Fruit fly (Drosophila melanogaster): ENCODE measurements around the gene CG2444.

CG2444 gene

DNA sequence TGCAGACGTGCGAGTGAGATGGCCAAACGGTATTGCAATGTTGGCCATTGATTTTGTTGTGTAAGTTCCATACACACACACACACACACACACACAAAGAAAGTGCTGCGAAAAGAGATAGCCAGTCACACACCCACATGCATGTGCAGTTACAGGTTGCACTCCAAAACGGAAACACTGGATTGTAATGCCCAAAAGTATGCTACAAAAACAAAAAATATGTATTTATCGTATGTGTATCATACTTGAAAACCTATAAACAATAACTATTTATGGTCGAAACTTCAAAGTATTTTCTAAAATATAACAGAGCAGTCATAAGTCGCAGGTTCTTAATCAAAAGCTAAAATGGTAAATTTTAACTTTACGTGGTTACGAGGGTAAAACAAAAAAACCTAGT, 24.9 kb upstream of the CG2444 start:
- TF ChIP-seq Dfd (GFP tag; optimal IDR thresholded peaks at IDR 0.05) (no peak), CG32264 (GFP tag; optimal IDR thresholded peaks at IDR 0.05) (no peak), Myc (optimal IDR thresholded peaks at IDR 0.05) (no peak), fru (GFP tag; optimal IDR thresholded peaks at IDR 0.05) (no peak), dl (GFP tag; optimal IDR thresholded peaks at IDR 0.05; ENCODE audit: insufficient read depth in 1 of 2, partially characterized antibody in 2 of 2) (no peak), Mio (GFP tag; optimal IDR thresholded peaks at IDR 0.05) (no peak), ey (GFP tag; optimal IDR thresholded peaks at IDR 0.05) (no peak), dmrt93B (GFP tag; optimal IDR thresholded peaks at IDR 0.05) (no peak), Hr78 (GFP tag; optimal IDR thresholded peaks at IDR 0.05) (no peak)

DNA sequence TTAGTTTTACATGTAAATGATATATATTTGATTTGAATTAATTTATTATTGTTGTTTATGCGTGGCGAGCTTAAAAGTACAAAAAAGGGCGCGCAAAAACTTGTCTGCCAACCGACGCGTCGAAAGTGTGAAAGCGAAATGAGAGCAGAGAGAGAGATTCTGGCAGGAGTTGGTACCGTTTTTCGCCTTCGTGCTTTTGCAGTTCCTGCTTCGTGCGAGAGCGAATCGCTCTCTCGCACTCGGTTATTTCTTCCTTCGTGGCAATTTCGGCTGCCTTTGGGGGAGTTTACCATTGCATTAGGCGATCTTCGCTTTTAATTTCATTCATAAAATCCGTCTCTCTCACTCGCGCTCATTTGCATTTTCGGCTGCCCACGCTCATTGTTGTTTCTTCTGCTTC, 23.9 kb upstream of the CG2444 start, which contains the start of gene inaF-D:
Gene inaF-D, minus strand, starts transcription at position 101 of the 400 bp plus-strand sequence.
- TF ChIP-seq Abd-B (GFP tag; optimal IDR thresholded peaks at IDR 0.05), result no peak

DNA sequence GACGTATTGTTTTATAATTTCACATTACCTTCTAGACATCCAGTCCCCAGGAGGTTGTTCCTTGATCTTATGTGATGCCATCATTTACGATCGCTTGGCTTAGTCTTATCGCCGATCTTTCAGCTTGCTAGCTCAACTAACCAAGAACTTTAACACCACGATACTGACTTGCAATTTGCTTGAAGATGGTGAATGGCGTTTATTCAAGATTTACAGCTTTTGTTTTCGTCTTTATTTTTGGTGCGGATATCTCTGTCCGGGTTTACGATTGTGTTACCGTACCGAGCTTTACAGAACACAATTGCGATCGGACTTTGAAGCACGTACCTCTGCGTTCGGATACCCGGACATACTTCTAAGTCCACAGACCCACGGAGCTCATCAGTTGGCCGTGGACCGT, 18.8 kb upstream of the CG2444 start, which contains the start of gene CG15221:
Gene CG15221, plus strand, starts transcription at position 301 of the 400 bp plus-strand sequence.
- no peak for TF ChIP-seq Hnf4 (GFP tag; optimal IDR thresholded peaks at IDR 0.05)
- TF ChIP-seq tai (GFP tag; optimal IDR thresholded peaks at IDR 0.05), result no peak
- no peak for TF ChIP-seq Rel (GFP tag; optimal IDR thresholded peaks at IDR 0.05)
- no peak for TF ChIP-seq Rel (tag; optimal IDR thresholded peaks at IDR 0.05)

DNA sequence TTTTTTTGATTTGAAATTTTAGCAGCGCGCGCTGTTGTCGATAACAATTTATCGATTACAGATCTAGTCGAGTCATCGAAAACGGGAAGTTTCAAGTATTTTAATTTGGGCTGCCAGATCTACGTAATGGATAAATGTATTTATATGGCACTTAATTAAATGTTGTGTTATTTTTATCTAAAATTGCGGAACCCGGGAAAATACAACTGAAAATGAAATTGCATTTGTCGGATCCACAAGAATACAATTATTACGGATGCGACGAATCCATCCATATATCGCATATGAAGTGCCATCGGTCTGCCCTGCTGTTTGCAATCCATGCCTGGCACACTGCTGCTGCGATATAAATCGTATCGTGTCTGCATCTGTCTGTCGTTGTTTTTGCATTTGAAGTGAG, 15.0 kb upstream of the CG2444 start, which contains the start of gene Tango10:
Gene Tango10, plus strand, starts transcription at position 108 of the 400 bp plus-strand sequence.
- TF ChIP-seq sage (GFP tag; optimal IDR thresholded peaks at IDR 0.05) (no peak), Myc (optimal IDR thresholded peaks at IDR 0.05) (no peak), psq (GFP tag; optimal IDR thresholded peaks at IDR 0.05) (peak; percentile 51), woc (GFP tag; optimal IDR thresholded peaks at IDR 0.05) (peak; percentile 39), Hnf4 (GFP tag; optimal IDR thresholded peaks at IDR 0.05) (peak; percentile 75), tai (GFP tag; optimal IDR thresholded peaks at IDR 0.05) (no peak), br (GFP tag; optimal IDR thresholded peaks at IDR 0.05) (peak; percentile 25), OdsH (GFP tag; optimal IDR thresholded peaks at IDR 0.05) (peak; percentile 42), HLH106 (tag; optimal IDR thresholded peaks at IDR 0.05) (peak; percentile 49), pan (optimal IDR thresholded peaks at IDR 0.05) (no peak), sv (GFP tag; optimal IDR thresholded peaks at IDR 0.05) (peak; percentile 7), Sp1 (GFP tag; optimal IDR thresholded peaks at IDR 0.05) (peak; percentile 40), fru (GFP tag; optimal IDR thresholded peaks at IDR 0.05) (no peak), dmrt93B (GFP tag; optimal IDR thresholded peaks at IDR 0.05) (no peak), foxo (GFP tag; optimal IDR thresholded peaks at IDR 0.05) (peak in 1 of 2 experiments; percentile 76), Mio (GFP tag; optimal IDR thresholded peaks at IDR 0.05) (no peak), lola (GFP tag; optimal IDR thresholded peaks at IDR 0.05) (no peak), CG9705 (GFP tag; optimal IDR thresholded peaks at IDR 0.05) (peak; percentile 25), Rel (GFP tag; optimal IDR thresholded peaks at IDR 0.05) (no peak), Rel (tag; optimal IDR thresholded peaks at IDR 0.05) (peak; percentile 11), Hr83 (GFP tag; optimal IDR thresholded peaks at IDR 0.05; ENCODE audit: poor library complexity, severe bottlenecking) (no peak), h (GFP tag; optimal IDR thresholded peaks at IDR 0.05) (peak; percentile 67), dsf (GFP tag; optimal IDR thresholded peaks at IDR 0.05; ENCODE audit: borderline replicate concordance) (no peak), dl (GFP tag; optimal IDR thresholded peaks at IDR 0.05; ENCODE audit: insufficient read depth in 1 of 2, partially characterized antibody in 2 of 2) (peak; percentile 90 to 92), Vsx2 (GFP tag; optimal IDR thresholded peaks at IDR 0.05; ENCODE audit: partially characterized antibody) (peak; percentile 98), brk (GFP tag; optimal IDR thresholded peaks at IDR 0.05) (no peak), GATAd (GFP tag; optimal IDR thresholded peaks at IDR 0.05) (no peak), Dif (GFP tag; optimal IDR thresholded peaks at IDR 0.05; ENCODE audit: partially characterized antibody) (peak; percentile 93), rgr (GFP tag; optimal IDR thresholded peaks at IDR 0.05) (peak; percentile 65), Hr78 (GFP tag; optimal IDR thresholded peaks at IDR 0.05) (no peak), jim (GFP tag; optimal IDR thresholded peaks at IDR 0.05) (no peak), Dfd (GFP tag; optimal IDR thresholded peaks at IDR 0.05) (no peak), CG32264 (GFP tag; optimal IDR thresholded peaks at IDR 0.05) (no peak), N (GFP tag; optimal IDR thresholded peaks at IDR 0.05) (no peak), ey (GFP tag; optimal IDR thresholded peaks at IDR 0.05) (peak; percentile 63), Jra (GFP tag; optimal IDR thresholded peaks at IDR 0.05) (peak; percentile 60), Abd-B (GFP tag; optimal IDR thresholded peaks at IDR 0.05) (no peak), CrebA (GFP tag; optimal IDR thresholded peaks at IDR 0.05; ENCODE audit: borderline replicate concordance) (no peak), usp (GFP tag; optimal IDR thresholded peaks at IDR 0.05) (no peak)

Measured in whole organism, wandering third instar larva.